Worm (Caenorhabditis elegans): ENCODE measurements around the gene F46F2.3.

The F46F2.3 gene

ce11 chrX:15274079-15274478, 14.0 kb upstream of the F46F2.3 start (continued):
- TF ChIP-seq hlh-4 (tag; optimal IDR thresholded peaks at IDR 0.05) = no peak
- no peak for TF ChIP-seq snpc-4 (tag; optimal IDR thresholded peaks at IDR 0.05)
- no peak for TF ChIP-seq nhr-28 (tag; optimal IDR thresholded peaks at IDR 0.05)
- TF ChIP-seq ztf-11 (tag; optimal IDR thresholded peaks at IDR 0.05) = no peak
- peak; percentile 18; the same call in 1 of the 2 replicates for TF ChIP-seq nhr-19 (GFP tag; conservative IDR thresholded peaks at IDR 0.05)
- TF ChIP-seq tbx-2 (tag; optimal IDR thresholded peaks at IDR 0.05) = no peak
- no peak for TF ChIP-seq ceh-8 (GFP tag; optimal IDR thresholded peaks at IDR 0.05)
- peak; percentile 64 for TF ChIP-seq ztf-4 (tag; optimal IDR thresholded peaks at IDR 0.05)
- TF ChIP-seq mdl-1 (tag; optimal IDR thresholded peaks at IDR 0.05) = peak in 1 of 2 experiments; percentile 47
- TF ChIP-seq lin-35 (GFP tag; optimal IDR thresholded peaks at IDR 0.05) = peak in 1 of 2 experiments; percentile 46
- peak in 1 of 3 experiments; percentile 19 for TF ChIP-seq dpl-1 (GFP tag; optimal IDR thresholded peaks at IDR 0.05)
- TF ChIP-seq elt-3 (tag; optimal IDR thresholded peaks at IDR 0.05) = peak in 2 of 6 experiments; percentile 25 to 47
- TF ChIP-seq nhr-47 (tag; optimal IDR thresholded peaks at IDR 0.05) = no peak
- no peak for TF ChIP-seq ceh-88 (GFP tag; IDR thresholded peaks at IDR 0.05)
- TF ChIP-seq zip-4 (GFP tag; optimal IDR thresholded peaks at IDR 0.05) = no peak
- TF ChIP-seq jun-1 (tag; optimal IDR thresholded peaks at IDR 0.05) = peak; percentile 62
- TF ChIP-seq unc-62 (GFP tag; optimal IDR thresholded peaks at IDR 0.05) = no peak
- peak; percentile 64 for TF ChIP-seq grh-1 (GFP tag; IDR thresholded peaks at IDR 0.05)
- no peak for TF ChIP-seq lir-3 (tag; optimal IDR thresholded peaks at IDR 0.05; ENCODE audit: poor library complexity)
- TF ChIP-seq tlp-1 (tag; optimal IDR thresholded peaks at IDR 0.05) = no peak
- no peak for TF ChIP-seq zag-1 (tag; optimal IDR thresholded peaks at IDR 0.05)
- TF ChIP-seq efl-1 (optimal IDR thresholded peaks at IDR 0.05) = peak in 1 of 2 experiments; percentile 11
- TF ChIP-seq efl-1 (GFP tag; optimal IDR thresholded peaks at IDR 0.05 in 1 of 2) = peak in 1 of 2 experiments; percentile 92
- no peak for TF ChIP-seq aly-2 (tag; optimal IDR thresholded peaks at IDR 0.05)
- no peak for TF ChIP-seq ama-1 (optimal IDR thresholded peaks at IDR 0.05)
- no peak for TF ChIP-seq fos-1 (tag; optimal IDR thresholded peaks at IDR 0.05)
- TF ChIP-seq lin-14 (GFP tag; optimal IDR thresholded peaks at IDR 0.05) = peak; percentile 84
- TF ChIP-seq unc-98 (GFP tag; IDR thresholded peaks at IDR 0.05) = no peak
- TF ChIP-seq hpl-2 (GFP tag; optimal IDR thresholded peaks at IDR 0.05) = no peak
- peak; percentile 36 for TF ChIP-seq nhr-77 (tag; optimal IDR thresholded peaks at IDR 0.05)

ce11 chrX:15272925-15273324, 12.8 kb upstream of the F46F2.3 start:
- TF ChIP-seq blmp-1 (tag; optimal IDR thresholded peaks at IDR 0.05) (peak; percentile 9), nhr-11 (tag; optimal IDR thresholded peaks at IDR 0.05) (no peak), efl-1 (optimal IDR thresholded peaks at IDR 0.05) (no peak), efl-1 (GFP tag; optimal IDR thresholded peaks at IDR 0.05 in 1 of 2) (peak in 1 of 2 experiments; percentile 31)

ce11 chrX:15270656-15271055, 10.6 kb upstream of the F46F2.3 start:
- TF ChIP-seq efl-1 (optimal IDR thresholded peaks at IDR 0.05) (no peak), efl-1 (GFP tag; optimal IDR thresholded peaks at IDR 0.05 in 1 of 2) (peak in 1 of 2 experiments; percentile 24), unc-98 (GFP tag; IDR thresholded peaks at IDR 0.05) (no peak)

- no peak for TF ChIP-seq hpl-2 (GFP tag; optimal IDR thresholded peaks at IDR 0.05)
- no peak for TF ChIP-seq snu-23 (GFP tag; optimal IDR thresholded peaks at IDR 0.05)
- no peak for TF ChIP-seq lin-39 (tag; optimal IDR thresholded peaks at IDR 0.05)
- TF ChIP-seq efl-1 (optimal IDR thresholded peaks at IDR 0.05) = no peak
- TF ChIP-seq efl-1 (GFP tag; optimal IDR thresholded peaks at IDR 0.05 in 1 of 2) = no peak
- TF ChIP-seq nhr-47 (tag; optimal IDR thresholded peaks at IDR 0.05) = no peak
- TF ChIP-seq lin-13 (GFP tag; optimal IDR thresholded peaks at IDR 0.05) = no peak
- no peak for TF ChIP-seq nhr-90 (tag; optimal IDR thresholded peaks at IDR 0.05; ENCODE audit: poor library complexity)
- no peak for TF ChIP-seq unc-86 (tag; optimal IDR thresholded peaks at IDR 0.05)
- TF ChIP-seq lin-14 (GFP tag; optimal IDR thresholded peaks at IDR 0.05) = no peak
- TF ChIP-seq sup-37 (GFP tag; optimal IDR thresholded peaks at IDR 0.05) = no peak
- no peak for TF ChIP-seq fos-1 (tag; optimal IDR thresholded peaks at IDR 0.05)
- no peak for TF ChIP-seq swsn-7 (tag; optimal IDR thresholded peaks at IDR 0.05)
- TF ChIP-seq nhr-11 (tag; optimal IDR thresholded peaks at IDR 0.05) = no peak
- TF ChIP-seq fkh-10 (GFP tag; optimal IDR thresholded peaks at IDR 0.05) = no peak
- TF ChIP-seq grh-1 (GFP tag; IDR thresholded peaks at IDR 0.05) = no peak
- TF ChIP-seq nhr-20 (tag; optimal IDR thresholded peaks at IDR 0.05) = no peak
- TF ChIP-seq isw-1 (GFP tag; IDR thresholded peaks at IDR 0.05) = no peak
- no peak for TF ChIP-seq alr-1 (tag; optimal IDR thresholded peaks at IDR 0.05; ENCODE audit: borderline replicate concordance)
- no peak for TF ChIP-seq hlh-17 (GFP tag; optimal IDR thresholded peaks at IDR 0.05; ENCODE audit: borderline replicate concordance)
Measured at ce11 chrX:15268461-15268860, 8.4 kb upstream of the F46F2.3 start.
